Fruit fly (Drosophila melanogaster): ENCODE data around the gene CG3961.

The CG3961 gene

dm6 chr3L:18848436-18848835 is 41.8 kb downstream of the CG3961 start (continued):
- TF ChIP-seq croc (GFP tag; conservative IDR thresholded peaks at IDR 0.05) (0 out of 3 replicates have a peak, but pooled peaks have one; percentile 11), NC2β (GFP tag; optimal IDR thresholded peaks at IDR 0.05) (peak; percentile 63), CG13624 (GFP tag; optimal IDR thresholded peaks at IDR 0.05) (peak; percentile 79), CG14441 (GFP tag; IDR thresholded peaks at IDR 0.05) (no peak), CG3281 (GFP tag; optimal IDR thresholded peaks at IDR 0.05) (peak; percentile 54), dimm (GFP tag; IDR thresholded peaks at IDR 0.05) (no peak), Dll (GFP tag; IDR thresholded peaks at IDR 0.05; ENCODE audit: partially characterized antibody) (no peak), CG4707 (GFP tag; optimal IDR thresholded peaks at IDR 0.05) (peak; percentile 66), CG4328 (GFP tag; optimal IDR thresholded peaks at IDR 0.05) (peak; percentile 20), zf30C (GFP tag; optimal IDR thresholded peaks at IDR 0.05) (peak; percentile 6), Elba2 (GFP tag; optimal IDR thresholded peaks at IDR 0.05) (no peak), twi (tag; optimal IDR thresholded peaks at IDR 0.05) (peak; percentile 17), CG2120 (GFP tag; optimal IDR thresholded peaks at IDR 0.05) (peak; percentile 52), CG8944 (GFP tag; optimal IDR thresholded peaks at IDR 0.05) (peak; percentile 61), CG30431 (GFP tag; optimal IDR thresholded peaks at IDR 0.05) (no peak), Eip74EF (GFP tag; optimal IDR thresholded peaks at IDR 0.05) (no peak), CG15269 (tag; optimal IDR thresholded peaks at IDR 0.05) (no peak), dmrt99B (tag; optimal IDR thresholded peaks at IDR 0.05) (peak; percentile 62), Fer2 (tag; optimal IDR thresholded peaks at IDR 0.05) (peak; percentile 43), ind (GFP tag; optimal IDR thresholded peaks at IDR 0.05) (peak; percentile 60), sc (optimal IDR thresholded peaks at IDR 0.05) (no peak), sc (GFP tag; optimal IDR thresholded peaks at IDR 0.05) (peak; percentile 55), CG2129 (GFP tag; IDR thresholded peaks at IDR 0.05; ENCODE audit: partially characterized antibody) (no peak), CG33213 (GFP tag; optimal IDR thresholded peaks at IDR 0.05) (peak; percentile 89), slp2 (GFP tag; optimal IDR thresholded peaks at IDR 0.05) (peak; percentile 63), ERR (GFP tag; optimal IDR thresholded peaks at IDR 0.05) (peak; percentile 16), ranshi (GFP tag; IDR thresholded peaks at IDR 0.05) (no peak; the same call in 1 of the 2 replicates), Vsx1 (GFP tag; optimal IDR thresholded peaks at IDR 0.05) (peak; percentile 61), CG4404 (GFP tag; IDR thresholded peaks at IDR 0.05) (no peak), CG18764 (GFP tag; optimal IDR thresholded peaks at IDR 0.05) (peak; percentile 48), knrl (GFP tag; IDR thresholded peaks at IDR 0.05; ENCODE audit: partially characterized antibody) (no peak), Mad (GFP tag; optimal IDR thresholded peaks at IDR 0.05) (peak; percentile 84), CG1832 (GFP tag; optimal IDR thresholded peaks at IDR 0.05) (no peak), CG31441 (GFP tag; IDR thresholded peaks at IDR 0.05) (peak; percentile 70), amos (GFP tag; IDR thresholded peaks at IDR 0.05; ENCODE audit: partially characterized antibody) (peak; percentile 72), CG31388 (GFP tag; optimal IDR thresholded peaks at IDR 0.05) (no peak), run (tag; optimal IDR thresholded peaks at IDR 0.05) (no peak), CG3065 (GFP tag; optimal IDR thresholded peaks at IDR 0.05) (peak; percentile 32), CG14710 (tag; optimal IDR thresholded peaks at IDR 0.05) (peak; percentile 59), CG43689 (GFP tag; IDR thresholded peaks at IDR 0.05) (no peak), CG31224 (GFP tag; IDR thresholded peaks at IDR 0.05) (no peak), btn (GFP tag; optimal IDR thresholded peaks at IDR 0.05) (peak; percentile 55), ken (GFP tag; IDR thresholded peaks at IDR 0.05) (no peak; the same call in 2 of the 3 replicates), ssp (GFP tag; IDR thresholded peaks at IDR 0.05) (no peak), tgo (GFP tag; IDR thresholded peaks at IDR 0.05) (no peak; the same call in 2 of the 3 replicates), bigmax (GFP tag; optimal IDR thresholded peaks at IDR 0.05) (no peak), Meics (GFP tag; optimal IDR thresholded peaks at IDR 0.05) (peak; percentile 77), esg (GFP tag; conservative IDR thresholded peaks at IDR 0.05) (no peak), CG17568 (GFP tag; optimal IDR thresholded peaks at IDR 0.05) (peak; percentile 65), CG32532 (GFP tag; IDR thresholded peaks at IDR 0.05) (no peak; the same call in 1 of the 2 replicates), CG9437 (GFP tag; optimal IDR thresholded peaks at IDR 0.05) (peak; percentile 52)

All from whole organism, embryonic.